Worm (Caenorhabditis elegans): ENCODE data around the gene arrd-4.

The arrd-4 gene

DNA sequence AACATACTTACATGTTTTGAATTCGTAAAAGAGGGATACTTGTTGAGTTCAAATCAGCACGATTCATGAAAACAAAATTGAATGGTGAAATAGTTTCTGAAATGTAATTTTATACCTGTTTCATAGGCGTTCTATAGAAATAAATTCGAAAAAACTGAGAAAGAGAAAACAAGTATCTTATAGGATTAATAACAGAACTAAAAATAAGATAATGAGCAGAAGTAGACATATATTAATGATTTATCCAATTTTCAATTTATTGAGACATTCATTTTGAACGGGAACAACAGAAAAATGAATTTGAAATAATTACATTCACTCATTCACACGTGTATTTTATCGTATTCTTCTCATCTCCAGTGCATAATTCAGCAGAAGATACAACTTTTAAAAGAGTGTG, 19.7 kb upstream of the arrd-4 start, which contains the start of gene chil-6:
Gene chil-6 (minus strand): TSS at position 101 of the 400 bp plus-strand sequence.
- no peak for TF ChIP-seq bed-3 (GFP tag; optimal IDR thresholded peaks at IDR 0.05)
- TF ChIP-seq nhr-28 (tag; optimal IDR thresholded peaks at IDR 0.05) = no peak
- TF ChIP-seq sptf-1 (tag; optimal IDR thresholded peaks at IDR 0.05) = no peak
- no peak for TF ChIP-seq ceh-43 (GFP tag; optimal IDR thresholded peaks at IDR 0.05)
- no peak for TF ChIP-seq mls-2 (tag; optimal IDR thresholded peaks at IDR 0.05)
- no peak for TF ChIP-seq snpc-4 (tag; optimal IDR thresholded peaks at IDR 0.05)

DNA sequence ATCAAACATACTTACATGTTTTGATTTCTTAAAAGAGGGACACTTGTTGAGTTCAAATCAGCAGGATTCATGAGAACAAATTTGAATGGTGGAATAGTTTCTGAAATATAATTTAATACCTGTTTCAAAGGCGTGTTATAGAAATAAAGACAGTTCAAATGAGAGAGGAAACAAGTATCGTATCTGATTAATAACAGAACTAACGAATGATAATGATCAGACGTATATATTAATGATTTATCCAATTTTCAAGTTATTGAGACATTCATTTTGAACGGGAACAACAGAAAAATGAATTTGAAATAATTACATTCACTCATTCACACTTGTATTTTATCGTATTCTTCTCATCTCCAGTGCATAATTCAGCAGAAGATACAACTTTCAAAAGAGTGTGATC, 17.5 kb upstream of the arrd-4 start, which contains the start of gene chil-4:
Gene chil-4 (minus strand): TSS at position 101 of the 400 bp plus-strand sequence.
- no peak for TF ChIP-seq ces-1 (GFP tag; optimal IDR thresholded peaks at IDR 0.05)
- no peak for TF ChIP-seq ztf-11 (tag; optimal IDR thresholded peaks at IDR 0.05)
- no peak for TF ChIP-seq ceh-83 (GFP tag; optimal IDR thresholded peaks at IDR 0.05)
- no peak for TF ChIP-seq nhr-2 (tag; optimal IDR thresholded peaks at IDR 0.05)
- TF ChIP-seq mab-5 (tag; optimal IDR thresholded peaks at IDR 0.05) = no peak
- no peak for TF ChIP-seq bed-3 (GFP tag; optimal IDR thresholded peaks at IDR 0.05)
- TF ChIP-seq ceh-39 (tag; optimal IDR thresholded peaks at IDR 0.05) = no peak
- no peak for TF ChIP-seq lsy-2 (tag; optimal IDR thresholded peaks at IDR 0.05)
- no peak for TF ChIP-seq lin-13 (tag; optimal IDR thresholded peaks at IDR 0.05)
- no peak for TF ChIP-seq mep-1 (tag; optimal IDR thresholded peaks at IDR 0.05)
- TF ChIP-seq zip-8 (tag; optimal IDR thresholded peaks at IDR 0.05) = no peak
- no peak for TF ChIP-seq unc-120 (tag; optimal IDR thresholded peaks at IDR 0.05; ENCODE audit: poor library complexity, severe bottlenecking)
- TF ChIP-seq sem-2 (GFP tag; optimal IDR thresholded peaks at IDR 0.05) = no peak
- no peak for TF ChIP-seq pha-4 (tag; optimal IDR thresholded peaks at IDR 0.05)

- TF ChIP-seq zip-8 (tag; optimal IDR thresholded peaks at IDR 0.05) (no peak), unc-39 (tag; optimal IDR thresholded peaks at IDR 0.05) (no peak), drap-1 (GFP tag; optimal IDR thresholded peaks at IDR 0.05) (no peak), nhr-76 (tag; optimal IDR thresholded peaks at IDR 0.05) (no peak)
These were observed 12.8 kb upstream of the arrd-4 start, which contains the start of gene ZK938.10 for ce11 chrII:9850945-9851344. Gene ZK938.10 (minus strand): TSS chrII:9851045.

DNA sequence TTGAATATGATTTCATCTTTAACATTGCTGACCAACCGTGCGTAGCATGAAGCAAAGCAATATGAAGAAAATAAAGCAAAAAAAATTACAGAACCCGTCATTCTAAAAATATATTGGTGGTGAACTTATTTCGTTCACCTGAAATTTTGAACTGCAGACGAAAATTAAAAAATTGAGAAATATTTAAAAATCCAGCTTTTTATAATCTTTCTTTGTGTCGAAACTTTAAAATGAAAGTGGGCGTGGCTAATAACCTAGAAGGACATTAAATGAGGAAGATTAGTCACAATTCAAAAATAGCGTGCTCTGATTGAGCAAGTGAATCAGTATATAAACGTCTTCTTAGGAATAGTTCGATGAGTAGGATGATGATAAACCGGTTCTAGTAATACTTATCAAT, 11.4 kb upstream of the arrd-4 start, which contains the start of gene old-2:
Gene old-2 (minus strand): TSS at position 101 of the 400 bp plus-strand sequence.
- TF ChIP-seq elt-1 (tag; optimal IDR thresholded peaks at IDR 0.05; ENCODE audit: borderline replicate concordance, insufficient read depth) = no peak
- no peak for TF ChIP-seq hlh-1 (tag; optimal IDR thresholded peaks at IDR 0.05)
- no peak for TF ChIP-seq ham-2 (GFP tag; optimal IDR thresholded peaks at IDR 0.05)
- no peak for TF ChIP-seq nhr-2 (tag; optimal IDR thresholded peaks at IDR 0.05)
- no peak for TF ChIP-seq tbx-8 (GFP tag; optimal IDR thresholded peaks at IDR 0.05)
- TF ChIP-seq elt-3 (tag; optimal IDR thresholded peaks at IDR 0.05) = no peak
- TF ChIP-seq drap-1 (GFP tag; optimal IDR thresholded peaks at IDR 0.05) = no peak
- no peak for TF ChIP-seq nhr-28 (tag; optimal IDR thresholded peaks at IDR 0.05)
- TF ChIP-seq unc-62 (GFP tag; optimal IDR thresholded peaks at IDR 0.05) = no peak
- no peak for TF ChIP-seq bed-3 (GFP tag; optimal IDR thresholded peaks at IDR 0.05)
- TF ChIP-seq mab-5 (tag; optimal IDR thresholded peaks at IDR 0.05) = no peak
- TF ChIP-seq unc-120 (tag; optimal IDR thresholded peaks at IDR 0.05; ENCODE audit: poor library complexity, severe bottlenecking) = no peak
- no peak for TF ChIP-seq mep-1 (tag; optimal IDR thresholded peaks at IDR 0.05)
- TF ChIP-seq snpc-4 (tag; optimal IDR thresholded peaks at IDR 0.05) = no peak
- TF ChIP-seq zip-8 (tag; optimal IDR thresholded peaks at IDR 0.05) = no peak
- TF ChIP-seq ztf-11 (tag; optimal IDR thresholded peaks at IDR 0.05) = no peak
- TF ChIP-seq lsy-2 (tag; optimal IDR thresholded peaks at IDR 0.05) = no peak
- TF ChIP-seq nhr-237 (tag; optimal IDR thresholded peaks at IDR 0.05) = no peak
- no peak for TF ChIP-seq lin-13 (tag; optimal IDR thresholded peaks at IDR 0.05)

DNA sequence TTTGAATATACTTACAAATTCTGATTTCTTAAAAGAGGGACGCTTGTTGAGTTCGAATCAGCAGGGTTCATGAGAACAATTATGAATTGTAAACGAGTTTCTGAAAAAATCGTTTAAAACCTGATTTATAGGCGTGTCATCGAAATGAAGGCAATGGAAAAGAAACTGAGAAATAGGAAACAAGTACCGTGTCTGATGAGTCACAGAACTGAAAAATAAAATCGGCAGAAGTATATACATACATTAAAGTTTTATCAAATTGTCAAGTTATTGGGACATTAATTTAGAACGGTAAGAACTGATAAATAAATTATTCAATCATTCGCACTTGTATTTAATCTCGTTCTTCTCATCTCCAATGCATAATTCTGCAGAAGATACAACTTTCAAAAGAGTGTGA, 7.1 kb upstream of the arrd-4 start, which contains the start of gene chil-9:
Gene chil-9 (minus strand): TSS at position 101 of the 400 bp plus-strand sequence.
- no peak for TF ChIP-seq tbx-8 (GFP tag; optimal IDR thresholded peaks at IDR 0.05)
- TF ChIP-seq pha-4 (tag; optimal IDR thresholded peaks at IDR 0.05) = no peak
- no peak for TF ChIP-seq lin-13 (tag; optimal IDR thresholded peaks at IDR 0.05)
- no peak for TF ChIP-seq blmp-1 (tag; optimal IDR thresholded peaks at IDR 0.05)
- no peak for TF ChIP-seq hlh-1 (tag; optimal IDR thresholded peaks at IDR 0.05)
- no peak for TF ChIP-seq unc-62 (GFP tag; optimal IDR thresholded peaks at IDR 0.05)
- TF ChIP-seq M03D4.4 (tag; optimal IDR thresholded peaks at IDR 0.05) = no peak
- no peak for TF ChIP-seq sem-2 (GFP tag; optimal IDR thresholded peaks at IDR 0.05)
- TF ChIP-seq ceh-43 (GFP tag; optimal IDR thresholded peaks at IDR 0.05) = no peak
